1 fruit fly cellular context compared by ENCODE assay signal in genomic region chr3L:1533699-1534431, dm6.
A peak's percentile ranks its signal among the peaks of the same experiment; 100 is the strongest.
TF ChIP-seq lines count a peak whose summit lies in the region.

Gene Iml1 (minus strand): TSS chr3L:1534034.

TF ChIP-seq in whole organism, embryonic, 481 proteins besides CTCF, POLR2A, EP300 and RAD21 (continued from another document):
- no peak for TF ChIP-seq bcd (GFP tag; optimal IDR thresholded peaks at IDR 0.05; lab: Kevin White, UChicago)
- no peak for TF ChIP-seq abd-A (tag; optimal IDR thresholded peaks at IDR 0.05; lab: Kevin White, UChicago)
- TF ChIP-seq CG4617 (GFP tag; optimal IDR thresholded peaks at IDR 0.05; lab: Kevin White, UChicago; ENCODE audit: borderline replicate concordance): peak; percentile 44
- peak; percentile 61 for TF ChIP-seq Abd-B (GFP tag; optimal IDR thresholded peaks at IDR 0.05; lab: Kevin White, UChicago)
- no peak for TF ChIP-seq D (optimal IDR thresholded peaks at IDR 0.05; lab: Kevin White, UChicago)
- no peak for TF ChIP-seq D (GFP tag; optimal IDR thresholded peaks at IDR 0.05; lab: Kevin White, UChicago)
- TF ChIP-seq lola (GFP tag; optimal IDR thresholded peaks at IDR 0.05; lab: Kevin White, UChicago): no peak
- TF ChIP-seq pnt (GFP tag; optimal IDR thresholded peaks at IDR 0.05; lab: Kevin White, UChicago): peak; percentile 1
- no peak for TF ChIP-seq CG7786 (GFP tag; optimal IDR thresholded peaks at IDR 0.05; lab: Kevin White, UChicago)
- no peak for TF ChIP-seq CG4282 (GFP tag; optimal IDR thresholded peaks at IDR 0.05; lab: Kevin White, UChicago)
- no peak for TF ChIP-seq Lpt (GFP tag; optimal IDR thresholded peaks at IDR 0.05; lab: Kevin White, UChicago)
- TF ChIP-seq Dip3 (GFP tag; optimal IDR thresholded peaks at IDR 0.05; lab: Kevin White, UChicago): peak; percentile 12
- TF ChIP-seq CG6765 (GFP tag; optimal IDR thresholded peaks at IDR 0.05; lab: Kevin White, UChicago): no peak
- TF ChIP-seq Pdp1 (GFP tag; optimal IDR thresholded peaks at IDR 0.05; lab: Kevin White, UChicago): peak; percentile 33 to 84
- TF ChIP-seq Taf1 (GFP tag; IDR thresholded peaks at IDR 0.05; lab: Robert Waterston, UW): 0 out of 2 replicates have a peak, but pooled peaks have one; percentile 17
- TF ChIP-seq ATbp (GFP tag; optimal IDR thresholded peaks at IDR 0.05; lab: Kevin White, UChicago): no peak
- TF ChIP-seq Myb (GFP tag; optimal IDR thresholded peaks at IDR 0.05; lab: Kevin White, UChicago): peak; percentile 52
- TF ChIP-seq Atf6 (GFP tag; IDR thresholded peaks at IDR 0.05; lab: Robert Waterston, UW): peak; percentile 33; the same call in 1 of the 2 replicates
- TF ChIP-seq CG13894 (tag; optimal IDR thresholded peaks at IDR 0.05; lab: Kevin White, UChicago): no peak
- no peak for TF ChIP-seq hkb (optimal IDR thresholded peaks at IDR 0.05; lab: Kevin White, UChicago)
- TF ChIP-seq hkb (GFP tag; IDR thresholded peaks at IDR 0.05; lab: Robert Waterston, UW): peak; percentile 33; the same call in 1 of the 2 replicates
- no peak for TF ChIP-seq gsb (GFP tag; IDR thresholded peaks at IDR 0.05; lab: Robert Waterston, UW)
- peak; percentile 30 for TF ChIP-seq CG12659 (GFP tag; optimal IDR thresholded peaks at IDR 0.05; lab: Kevin White, UChicago)
- TF ChIP-seq PHDP (tag; optimal IDR thresholded peaks at IDR 0.05; lab: Kevin White, UChicago): no peak
- TF ChIP-seq Gug (GFP tag; IDR thresholded peaks at IDR 0.05; lab: Robert Waterston, UW): peak; percentile 78
- TF ChIP-seq CoRest (tag; optimal IDR thresholded peaks at IDR 0.05; lab: Kevin White, UChicago): no peak
- no peak for TF ChIP-seq inv (GFP tag; IDR thresholded peaks at IDR 0.05; lab: Robert Waterston, UW; ENCODE audit: partially characterized antibody)
- TF ChIP-seq Ets65A (GFP tag; lab: Kevin White, UChicago): peak; percentile 92
- peak; percentile 60 for TF ChIP-seq nerfin-1 (tag; optimal IDR thresholded peaks at IDR 0.05; lab: Kevin White, UChicago)
- TF ChIP-seq nmo (GFP tag; optimal IDR thresholded peaks at IDR 0.05; lab: Kevin White, UChicago): peak; percentile 71
- TF ChIP-seq luna (GFP tag; optimal IDR thresholded peaks at IDR 0.05; lab: Kevin White, UChicago): no peak
- peak; percentile 44 for TF ChIP-seq CG2116 (GFP tag; optimal IDR thresholded peaks at IDR 0.05; lab: Kevin White, UChicago)
- no peak for TF ChIP-seq CG18476 (GFP tag; optimal IDR thresholded peaks at IDR 0.05; lab: Kevin White, UChicago)
- peak; percentile 56 for TF ChIP-seq zfh2 (GFP tag; optimal IDR thresholded peaks at IDR 0.05; lab: Kevin White, UChicago)
- peak; percentile 47; the same call in 2 of the 3 replicates for TF ChIP-seq tgo (GFP tag; IDR thresholded peaks at IDR 0.05; lab: Robert Waterston, UW)
- no peak for TF ChIP-seq CG4854 (GFP tag; optimal IDR thresholded peaks at IDR 0.05; lab: Kevin White, UChicago)
- peak; percentile 53; the same call in 2 of the 3 replicates for TF ChIP-seq Aef1 (GFP tag; IDR thresholded peaks at IDR 0.05; lab: Robert Waterston, UW)
- no peak for TF ChIP-seq scrt (GFP tag; optimal IDR thresholded peaks at IDR 0.05; lab: Kevin White, UChicago)
- peak; percentile 85 for TF ChIP-seq CG6689 (GFP tag; IDR thresholded peaks at IDR 0.05; lab: Robert Waterston, UW)
- TF ChIP-seq exex (tag; optimal IDR thresholded peaks at IDR 0.05; lab: Kevin White, UChicago): peak; percentile 49
- no peak for TF ChIP-seq Dbx (GFP tag; IDR thresholded peaks at IDR 0.05; lab: Robert Waterston, UW)
- TF ChIP-seq CG32772 (GFP tag; IDR thresholded peaks at IDR 0.05; lab: Robert Waterston, UW): peak; percentile 49
- TF ChIP-seq CG4360 (GFP tag; IDR thresholded peaks at IDR 0.05; lab: Robert Waterston, UW): peak; percentile 31; the same call in 1 of the 2 replicates
- peak; percentile 56 for TF ChIP-seq sisA (GFP tag; IDR thresholded peaks at IDR 0.05; lab: Robert Waterston, UW)
- TF ChIP-seq cad (GFP tag; optimal IDR thresholded peaks at IDR 0.05; lab: Kevin White, UChicago): no peak
- peak; percentile 30 for TF ChIP-seq CG13424 (tag; optimal IDR thresholded peaks at IDR 0.05; lab: Kevin White, UChicago)
- TF ChIP-seq toy (GFP tag; IDR thresholded peaks at IDR 0.05; lab: Robert Waterston, UW): 0 out of 2 replicates have a peak, but pooled peaks have one; percentile 14
- peak; percentile 77 for TF ChIP-seq slbo (GFP tag; IDR thresholded peaks at IDR 0.05; lab: Robert Waterston, UW)
- peak; percentile 34 for TF ChIP-seq trem (tag; optimal IDR thresholded peaks at IDR 0.05; lab: Kevin White, UChicago)
- TF ChIP-seq br (optimal IDR thresholded peaks at IDR 0.05; lab: Kevin White, UChicago): no peak
- peak; percentile 65; the same call in 1 of the 2 replicates for TF ChIP-seq MBD-R2 (GFP tag; IDR thresholded peaks at IDR 0.05; lab: Robert Waterston, UW)
- no peak for TF ChIP-seq pita (GFP tag; optimal IDR thresholded peaks at IDR 0.05; lab: Kevin White, UChicago)
- no peak for TF ChIP-seq dimm (GFP tag; IDR thresholded peaks at IDR 0.05; lab: Robert Waterston, UW)
- TF ChIP-seq Meics (GFP tag; optimal IDR thresholded peaks at IDR 0.05; lab: Kevin White, UChicago): peak; percentile 100
- TF ChIP-seq CG1529 (GFP tag; optimal IDR thresholded peaks at IDR 0.05; lab: Kevin White, UChicago): no peak
- peak; percentile 95 for TF ChIP-seq CG15514 (GFP tag; optimal IDR thresholded peaks at IDR 0.05; lab: Kevin White, UChicago)
- TF ChIP-seq NC2β (GFP tag; optimal IDR thresholded peaks at IDR 0.05; lab: Kevin White, UChicago): no peak
- no peak for TF ChIP-seq CG8944 (GFP tag; optimal IDR thresholded peaks at IDR 0.05; lab: Kevin White, UChicago)
- peak; percentile 44; the same call in 1 of the 3 replicates for TF ChIP-seq jigr1 (GFP tag; IDR thresholded peaks at IDR 0.05; lab: Robert Waterston, UW)
- no peak for TF ChIP-seq ewg (GFP tag; optimal IDR thresholded peaks at IDR 0.05; lab: Kevin White, UChicago)
- peak; percentile 50 for TF ChIP-seq CG14710 (tag; optimal IDR thresholded peaks at IDR 0.05; lab: Kevin White, UChicago)
- 0 out of 2 replicates have a peak, but pooled peaks have one; percentile 23 for TF ChIP-seq ttk (GFP tag; IDR thresholded peaks at IDR 0.05; lab: Robert Waterston, UW)
- TF ChIP-seq CG34422 (GFP tag; IDR thresholded peaks at IDR 0.05; lab: Robert Waterston, UW): peak; percentile 53; the same call in 1 of the 3 replicates
- 0 out of 2 replicates have a peak, but pooled peaks have one; percentile 23 for TF ChIP-seq CG31224 (GFP tag; IDR thresholded peaks at IDR 0.05; lab: Robert Waterston, UW)
- no peak for TF ChIP-seq bigmax (GFP tag; optimal IDR thresholded peaks at IDR 0.05; lab: Kevin White, UChicago)
- TF ChIP-seq Ssrp (tag; optimal IDR thresholded peaks at IDR 0.05; lab: Kevin White, UChicago): peak; percentile 11
- peak; percentile 20 for TF ChIP-seq CG13775 (GFP tag; optimal IDR thresholded peaks at IDR 0.05; lab: Kevin White, UChicago)
- TF ChIP-seq CG14667 (GFP tag; IDR thresholded peaks at IDR 0.05; lab: Robert Waterston, UW): peak; percentile 31; the same call in 1 of the 2 replicates
- no peak for TF ChIP-seq D19B (GFP tag; optimal IDR thresholded peaks at IDR 0.05; lab: Kevin White, UChicago)
- TF ChIP-seq MESR4 (GFP tag; optimal IDR thresholded peaks at IDR 0.05; lab: Kevin White, UChicago): peak; percentile 40
- TF ChIP-seq Ptx1 (GFP tag; IDR thresholded peaks at IDR 0.05; lab: Robert Waterston, UW): peak; percentile 75
- 0 out of 3 replicates have a peak, but pooled peaks have one; percentile 12 for TF ChIP-seq CG2889 (GFP tag; IDR thresholded peaks at IDR 0.05; lab: Robert Waterston, UW)
- TF ChIP-seq NFAT (GFP tag; IDR thresholded peaks at IDR 0.05; lab: Robert Waterston, UW): peak; percentile 54
- TF ChIP-seq CG13123 (GFP tag; optimal IDR thresholded peaks at IDR 0.05; lab: Kevin White, UChicago): no peak
- TF ChIP-seq Med (GFP tag; lab: Kevin White, UChicago): peak; percentile 74
- TF ChIP-seq esg (GFP tag; conservative IDR thresholded peaks at IDR 0.05; lab: Robert Waterston, UW): 0 out of 2 replicates have a peak, but pooled peaks have one; percentile 29
- TF ChIP-seq MTF-1 (GFP tag; optimal IDR thresholded peaks at IDR 0.05; lab: Kevin White, UChicago; ENCODE audit: borderline replicate concordance): no peak
- no peak for TF ChIP-seq CG15011 (GFP tag; optimal IDR thresholded peaks at IDR 0.05; lab: Kevin White, UChicago)
- TF ChIP-seq al (GFP tag; IDR thresholded peaks at IDR 0.05; lab: Robert Waterston, UW): peak; percentile 68
- TF ChIP-seq CG15479 (GFP tag; optimal IDR thresholded peaks at IDR 0.05; lab: Kevin White, UChicago): peak; percentile 61
- 0 out of 2 replicates have a peak, but pooled peaks have one; percentile 20 for TF ChIP-seq E2f1 (GFP tag; IDR thresholded peaks at IDR 0.05; lab: Robert Waterston, UW)
- peak; percentile 28 for TF ChIP-seq tin (GFP tag; optimal IDR thresholded peaks at IDR 0.05; lab: Kevin White, UChicago)
- no peak for TF ChIP-seq CG1233 (GFP tag; optimal IDR thresholded peaks at IDR 0.05; lab: Kevin White, UChicago)
- no peak for TF ChIP-seq grn (GFP tag; optimal IDR thresholded peaks at IDR 0.05; lab: Kevin White, UChicago)
- peak; percentile 63 for TF ChIP-seq CG6272 (GFP tag; IDR thresholded peaks at IDR 0.05; lab: Robert Waterston, UW)
- TF ChIP-seq sna (GFP tag; IDR thresholded peaks at IDR 0.05; lab: Robert Waterston, UW; ENCODE audit: partially characterized antibody): no peak
- TF ChIP-seq crp (GFP tag; optimal IDR thresholded peaks at IDR 0.05; lab: Kevin White, UChicago): no peak
- peak; percentile 40 for TF ChIP-seq Antp (GFP tag; optimal IDR thresholded peaks at IDR 0.05; lab: Kevin White, UChicago)
- TF ChIP-seq unc-4 (GFP tag; IDR thresholded peaks at IDR 0.05; lab: Robert Waterston, UW; ENCODE audit: partially characterized antibody): no peak
- no peak for TF ChIP-seq Awh (GFP tag; IDR thresholded peaks at IDR 0.05; lab: Robert Waterston, UW)
- peak; percentile 29 for TF ChIP-seq Six4 (GFP tag; optimal IDR thresholded peaks at IDR 0.05; lab: Kevin White, UChicago)
